Worm (Caenorhabditis elegans) whole organism, L2 larva: ENCODE measurements around the gene fut-1.

Experiments used
- C34F6.9 ChIP-seq: fragments of 150-350 bp; optimal IDR thresholded peaks from 2 replicates; lab custom pipeline; 2014; ENCODE audit warnings: missing biosample characterization, missing genetic modification characterization
- F13H6.1 ChIP-seq: sonication (generic microtip); optimal IDR thresholded peaks from 2 replicates; lab custom pipeline; 2016; ENCODE audit warnings: missing genetic modification characterization, missing compliant biosample characterization
- R02D3.7 ChIP-seq: fragments of 150-350 bp; optimal IDR thresholded peaks from 2 replicates; lab custom pipeline; 2014; ENCODE audit warnings: missing biosample characterization, missing genetic modification characterization
- ZK546.5 ChIP-seq: sonication (generic microtip); optimal IDR thresholded peaks from 2 replicates; lab custom pipeline; 2017; ENCODE audit warnings: missing biosample characterization, missing genetic modification characterization
- aly-2 ChIP-seq: fragments of 150-350 bp; optimal IDR thresholded peaks from 2 replicates; lab custom pipeline; 2014; ENCODE audit warnings: missing biosample characterization, missing genetic modification characterization
- ama-1 ChIP-seq: fragments of 150-350 bp; optimal IDR thresholded peaks from 2 replicates; lab custom pipeline; 2018; ENCODE audit warnings: inconsistent platforms
- blmp-1 ChIP-seq: sonication (generic microtip); optimal IDR thresholded peaks from 2 replicates; lab custom pipeline; 2017; ENCODE audit warnings: missing genetic modification characterization, mild to moderate bottlenecking, missing compliant biosample characterization, antibody characterized with exemption, moderate library complexity; ENCODE audit not compliant: insufficient read depth
- ceh-16 ChIP-seq: fragments of 150-350 bp; optimal IDR thresholded peaks from 2 replicates; lab custom pipeline; 2014; ENCODE audit warnings: missing biosample characterization, missing genetic modification characterization
- ceh-82 ChIP-seq: fragments of 150-350 bp; optimal IDR thresholded peaks from 2 replicates; lab custom pipeline; 2014; ENCODE audit warnings: missing biosample characterization, missing genetic modification characterization
- crh-2 ChIP-seq: sonication (generic microtip); optimal IDR thresholded peaks from 2 replicates; lab custom pipeline; 2017; ENCODE audit warnings: missing biosample characterization, missing genetic modification characterization
- dmd-4 ChIP-seq: sonication (generic microtip); optimal IDR thresholded peaks from 2 replicates; lab custom pipeline; 2017; ENCODE audit warnings: missing biosample characterization, missing genetic modification characterization
- elt-1 ChIP-seq: fragments of 150-350 bp; optimal IDR thresholded peaks from 2 replicates; lab custom pipeline; 2014; ENCODE audit warnings: missing biosample characterization, missing genetic modification characterization
- elt-3 ChIP-seq: sonication (generic microtip); optimal IDR thresholded peaks from 2 replicates; lab custom pipeline; 2017; ENCODE audit warnings: missing biosample characterization, missing genetic modification characterization
- fos-1 ChIP-seq: fragments of 150-350 bp; optimal IDR thresholded peaks from 2 replicates; lab custom pipeline; 2014; ENCODE audit warnings: missing biosample characterization, missing genetic modification characterization
- lin-11 ChIP-seq: fragments of 150-350 bp; sonication (generic microtip); optimal IDR thresholded peaks from 2 replicates; lab custom pipeline; 2014; ENCODE audit warnings: missing biosample characterization, missing genetic modification characterization, inconsistent platforms, mixed read lengths
- lin-13 ChIP-seq: fragments of 150-350 bp; optimal IDR thresholded peaks from 2 replicates; lab custom pipeline; 2014; ENCODE audit warnings: missing biosample characterization, missing genetic modification reagents, missing genetic modification characterization
- lin-39 ChIP-seq: fragments of 150-350 bp; optimal IDR thresholded peaks from 2 replicates; lab custom pipeline; 2014; ENCODE audit warnings: missing biosample characterization, missing genetic modification reagents, missing genetic modification characterization
- lsy-2 ChIP-seq, 2 experiments: fragments of 150-350 bp in 1 of 2; sonication (generic microtip) in 1 of 2; optimal IDR thresholded peaks; 2 replicates each; lab custom pipeline; 2014 to 2017; ENCODE audit warnings: missing biosample characterization in 2 of 2, missing genetic modification characterization in 2 of 2
- mab-5 ChIP-seq: fragments of 150-350 bp; optimal IDR thresholded peaks from 2 replicates; lab custom pipeline; 2014; ENCODE audit warnings: missing biosample characterization, missing genetic modification characterization
- mbf-1 ChIP-seq: sonication (generic microtip); optimal IDR thresholded peaks from 2 replicates; lab custom pipeline; 2017; ENCODE audit warnings: missing biosample characterization, missing genetic modification characterization
- mdl-1 ChIP-seq, 2 experiments: fragments of 150-350 bp in 1 of 2; sonication (generic microtip) in 1 of 2; optimal IDR thresholded peaks; 2 replicates each; lab custom pipeline; 2017; ENCODE audit warnings: missing biosample characterization in 2 of 2, missing genetic modification characterization in 2 of 2
- nhr-10 ChIP-seq: sonication (generic microtip); optimal IDR thresholded peaks from 2 replicates; lab custom pipeline; 2017; ENCODE audit warnings: missing biosample characterization, missing genetic modification characterization
- nhr-12 ChIP-seq: fragments of 150-350 bp; optimal IDR thresholded peaks from 2 replicates; lab custom pipeline; 2014; ENCODE audit warnings: missing biosample characterization, missing genetic modification characterization
- nhr-129 ChIP-seq: fragments of 150-350 bp; optimal IDR thresholded peaks from 2 replicates; lab custom pipeline; 2014; ENCODE audit warnings: missing biosample characterization, missing genetic modification characterization
- nhr-21 ChIP-seq: fragments of 150-350 bp; optimal IDR thresholded peaks from 2 replicates; lab custom pipeline; 2014; ENCODE audit warnings: missing biosample characterization, missing genetic modification characterization
- nhr-237 ChIP-seq: fragments of 150-350 bp; optimal IDR thresholded peaks from 2 replicates; lab custom pipeline; 2014; ENCODE audit warnings: missing biosample characterization, missing genetic modification characterization
- nhr-25 ChIP-seq: fragments of 150-350 bp; sonication (generic microtip); optimal IDR thresholded peaks from 3 replicates; lab custom pipeline; 2014; ENCODE audit warnings: missing biosample characterization, missing genetic modification characterization
- nhr-6 ChIP-seq: fragments of 150-350 bp; optimal IDR thresholded peaks from 2 replicates; lab custom pipeline; 2014; ENCODE audit warnings: missing biosample characterization, missing genetic modification characterization
- peb-1 ChIP-seq: fragments of 150-350 bp; optimal IDR thresholded peaks from 2 replicates; lab custom pipeline; 2014; ENCODE audit warnings: missing biosample characterization, missing genetic modification characterization
- sem-4 ChIP-seq: fragments of 150-350 bp; optimal IDR thresholded peaks from 2 replicates; lab custom pipeline; 2014; ENCODE audit warnings: missing biosample characterization, missing genetic modification reagents, missing genetic modification characterization
- sma-3 ChIP-seq: sonication (generic microtip); optimal IDR thresholded peaks from 2 replicates; lab custom pipeline; 2016; ENCODE audit warnings: missing genetic modification reagents, missing genetic modification characterization, missing compliant biosample characterization
- sma-9 ChIP-seq, 2 experiments: fragments of 150-350 bp in 1 of 2; sonication (generic microtip) in 1 of 2; optimal IDR thresholded peaks; 2 replicates each; lab custom pipeline; 2014 to 2016; ENCODE audit warnings: missing genetic modification characterization in 2 of 2, mild to moderate bottlenecking in 1 of 2, missing biosample characterization in 1 of 2, missing compliant biosample characterization in 1 of 2, missing genetic modification reagents in 1 of 2, moderate library complexity in 1 of 2
- snpc-4 ChIP-seq: fragments of 150-350 bp; optimal IDR thresholded peaks from 2 replicates; lab custom pipeline; 2014; ENCODE audit warnings: missing biosample characterization, missing genetic modification characterization
- unc-62 ChIP-seq: fragments of 150-350 bp; optimal IDR thresholded peaks from 2 replicates; lab custom pipeline; 2014; ENCODE audit warnings: missing biosample characterization, missing genetic modification reagents, missing genetic modification characterization
- zag-1 ChIP-seq: fragments of 150-350 bp; optimal IDR thresholded peaks from 2 replicates; lab custom pipeline; 2014; ENCODE audit warnings: missing biosample characterization, missing genetic modification characterization
- ztf-1 ChIP-seq: fragments of 200-800 bp; sonication (Bioruptor generic); conservative IDR thresholded peaks from 2 replicates; pipeline ENCODE4 v1.3.6; 2022; ENCODE audit warnings: missing genetic modification characterization, missing compliant biosample characterization
- ztf-11 ChIP-seq: sonication (generic microtip); optimal IDR thresholded peaks from 2 replicates; lab custom pipeline; 2017; ENCODE audit warnings: missing biosample characterization, missing genetic modification characterization
- ztf-4 ChIP-seq: fragments of 150-350 bp; optimal IDR thresholded peaks from 2 replicates; lab custom pipeline; 2014; ENCODE audit warnings: missing biosample characterization, missing genetic modification characterization

fut-1 gene

DNA sequence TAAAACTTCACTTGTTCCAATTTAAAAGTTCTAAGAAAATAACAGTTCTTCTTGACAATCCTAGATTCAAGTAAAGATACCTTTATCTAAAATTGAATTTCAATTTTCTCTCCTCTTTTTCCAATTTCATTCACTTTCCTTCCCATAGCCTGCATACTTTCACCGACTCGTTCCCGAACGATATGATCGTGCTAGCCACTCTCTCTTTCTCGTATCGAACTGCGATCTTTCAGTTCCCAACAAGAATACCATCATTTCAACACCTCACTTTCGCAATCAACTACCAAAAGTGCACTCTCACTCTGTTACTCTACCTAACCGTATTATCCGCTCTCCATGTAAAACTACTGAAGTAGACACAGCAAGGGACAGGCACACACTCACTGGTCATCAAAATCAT lies 9.3 kb downstream of the fut-1 start:
- TF ChIP-seq nhr-129 (tag; lab: Kevin White, UChicago) (peak; percentile 13), mbf-1 (tag; lab: Kevin White, UChicago) (no peak), blmp-1 (tag; lab: Kevin White, UChicago) (peak; percentile 98)

DNA sequence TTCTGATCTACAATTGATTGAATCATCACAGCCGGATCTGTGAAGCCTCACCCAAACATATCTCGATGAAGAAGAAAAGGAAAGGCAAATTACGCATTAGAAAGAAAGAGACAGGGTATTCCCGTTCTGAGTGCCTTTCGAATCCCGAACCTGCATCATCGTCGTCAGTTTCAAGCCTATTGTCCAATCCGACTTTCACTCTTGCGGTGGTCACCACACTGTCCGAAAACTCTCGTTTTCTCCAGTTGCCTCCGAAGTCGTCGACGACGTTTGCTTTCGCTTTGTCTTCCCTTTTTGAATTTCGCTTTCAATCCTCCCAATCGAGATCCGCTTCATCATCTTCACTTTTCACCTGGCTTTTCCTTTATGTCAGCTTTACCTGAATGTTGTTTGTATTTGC lies 10.3 kb downstream of the fut-1 start:
- TF ChIP-seq R02D3.7 (tag; lab: Kevin White, UChicago): no peak
- peak; percentile 98 for TF ChIP-seq blmp-1 (tag; lab: Kevin White, UChicago)

DNA sequence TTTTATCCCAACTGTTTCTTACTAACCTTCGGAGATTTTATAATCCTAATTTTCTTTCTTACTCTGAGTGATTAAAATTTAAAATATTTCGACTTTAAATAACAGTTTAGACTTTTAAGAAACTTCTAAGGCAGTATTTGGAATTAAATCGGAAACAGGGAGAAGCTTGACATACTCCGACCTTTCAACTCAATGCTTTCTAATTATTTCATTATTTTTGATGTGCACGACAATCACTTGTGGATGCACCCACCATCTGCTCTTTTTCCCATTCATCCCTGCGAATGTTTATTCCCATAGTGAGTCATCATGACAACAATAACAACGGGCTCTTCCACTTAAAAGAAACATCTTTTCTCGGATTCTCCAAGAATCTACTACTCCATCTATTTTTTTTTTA lies 10.8 kb downstream of the fut-1 start:
- TF ChIP-seq lsy-2 (tag; optimal IDR thresholded peaks at IDR 0.05; lab: Kevin White, UChicago) (no peak), elt-1 (tag; lab: Kevin White, UChicago) (no peak), F13H6.1 (tag; lab: Kevin White, UChicago) (no peak), ceh-16 (tag; lab: Kevin White, UChicago) (no peak), unc-62 (GFP tag; lab: Kevin White, UChicago) (no peak), zag-1 (no peak), ZK546.5 (tag; lab: Kevin White, UChicago) (no peak)

ce11 chrII:8747939-8748352 lies 11.4 kb downstream of the fut-1 start:
- TF ChIP-seq nhr-25 (tag; lab: Kevin White, UChicago): no peak
- no peak for TF ChIP-seq elt-3
- TF ChIP-seq elt-1 (tag; lab: Kevin White, UChicago): no peak
- no peak for TF ChIP-seq R02D3.7 (tag; lab: Kevin White, UChicago)
- TF ChIP-seq zag-1: no peak

DNA sequence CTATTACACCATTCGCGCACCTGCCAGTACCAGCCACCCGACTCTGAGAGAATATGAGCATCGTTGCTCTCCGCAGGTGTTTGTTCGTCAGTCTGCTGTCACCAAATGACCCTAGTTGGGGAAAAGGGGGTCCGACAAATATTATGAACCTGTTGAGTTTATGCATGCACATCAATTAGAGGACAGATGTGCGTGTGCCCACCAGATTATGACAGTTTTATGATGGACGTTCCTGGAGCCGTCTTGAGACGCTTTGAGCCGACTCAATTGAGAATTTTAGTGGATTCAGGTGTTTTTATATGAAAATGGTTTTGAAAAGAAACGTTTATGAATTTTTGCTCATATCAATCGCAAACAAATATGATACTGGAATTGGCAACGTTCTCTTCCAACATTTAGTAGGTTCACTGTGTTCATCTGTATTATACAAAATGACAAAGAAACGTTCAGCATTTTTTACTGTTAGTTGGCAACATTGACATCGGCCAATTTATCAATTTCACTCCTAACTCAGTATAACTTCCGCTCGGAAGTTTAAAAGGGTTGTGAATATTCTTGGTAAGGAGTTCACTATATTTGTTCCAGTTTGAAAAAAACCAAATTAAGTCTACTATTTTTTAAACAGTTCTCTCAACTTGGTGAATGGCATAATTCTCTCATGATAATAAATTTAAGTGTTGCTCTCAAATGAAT lies 12.0 kb downstream of the fut-1 start:
- TF ChIP-seq nhr-237 (tag; lab: Kevin White, UChicago): no peak
- TF ChIP-seq peb-1 (tag; lab: Kevin White, UChicago): no peak
- no peak for TF ChIP-seq dmd-4 (tag; lab: Kevin White, UChicago)
- TF ChIP-seq aly-2 (tag; lab: Kevin White, UChicago): no peak
- TF ChIP-seq mdl-1 (tag; optimal IDR thresholded peaks at IDR 0.05; lab: Kevin White, UChicago): no peak
- no peak for TF ChIP-seq fos-1 (tag; lab: Kevin White, UChicago)
- peak; percentile 1 for TF ChIP-seq snpc-4 (tag; lab: Kevin White, UChicago)
- TF ChIP-seq F13H6.1 (tag; lab: Kevin White, UChicago): peak; percentile 48
- peak in 1 of 2 experiments; percentile 55 for TF ChIP-seq lsy-2 (tag; optimal IDR thresholded peaks at IDR 0.05; lab: Kevin White, UChicago)
- peak; percentile 93 for TF ChIP-seq ztf-4 (tag; lab: Kevin White, UChicago)
- peak; percentile 1 for TF ChIP-seq nhr-6 (tag; lab: Kevin White, UChicago)
- TF ChIP-seq ztf-1 (GFP tag; lab: Robert Waterston, UW): 0 out of 2 replicates have a peak, but pooled peaks have one; percentile 85
- peak; percentile 69 for TF ChIP-seq sma-3 (GFP tag; lab: Kevin White, UChicago)
- TF ChIP-seq mab-5: no peak
- TF ChIP-seq ZK546.5 (tag; lab: Kevin White, UChicago): no peak
- TF ChIP-seq elt-3: no peak
- TF ChIP-seq C34F6.9: peak; percentile 25
- peak; percentile 82 for TF ChIP-seq nhr-21 (tag; lab: Kevin White, UChicago)
- no peak for TF ChIP-seq zag-1
- TF ChIP-seq ama-1: peak; percentile 96
- peak; percentile 17 for TF ChIP-seq crh-2 (tag; lab: Kevin White, UChicago)
- TF ChIP-seq ceh-16 (tag; lab: Kevin White, UChicago): no peak
- TF ChIP-seq blmp-1 (tag; lab: Kevin White, UChicago): no peak
- peak; percentile 97 for TF ChIP-seq nhr-25 (tag; lab: Kevin White, UChicago)
- no peak for TF ChIP-seq nhr-10 (tag; lab: Kevin White, UChicago)
- TF ChIP-seq lin-11 (tag; lab: Kevin White, UChicago): peak; percentile 23
- TF ChIP-seq lin-39 (tag; lab: Kevin White, UChicago): no peak
- TF ChIP-seq nhr-129 (tag; lab: Kevin White, UChicago): peak; percentile 75
- TF ChIP-seq sma-9 (GFP tag; optimal IDR thresholded peaks at IDR 0.05; lab: Kevin White, UChicago): peak; percentile 73
- no peak for TF ChIP-seq sma-9 (tag; optimal IDR thresholded peaks at IDR 0.05; lab: Kevin White, UChicago)
- TF ChIP-seq ztf-11 (tag; lab: Kevin White, UChicago): no peak
- peak; percentile 51 for TF ChIP-seq lin-13 (GFP tag; lab: Kevin White, UChicago)
- no peak for TF ChIP-seq ceh-82 (tag; lab: Kevin White, UChicago)
- no peak for TF ChIP-seq nhr-12 (tag; lab: Kevin White, UChicago)
- peak; percentile 76 for TF ChIP-seq sem-4 (tag; lab: Kevin White, UChicago)
- TF ChIP-seq, all 48 proteins: peak for 17
